Fruit fly (Drosophila melanogaster): Measurements from ENCODE around the gene C3G.
A peak's percentile ranks its signal among the peaks of the same experiment; 100 is the strongest.

Gene C3G

DNA sequence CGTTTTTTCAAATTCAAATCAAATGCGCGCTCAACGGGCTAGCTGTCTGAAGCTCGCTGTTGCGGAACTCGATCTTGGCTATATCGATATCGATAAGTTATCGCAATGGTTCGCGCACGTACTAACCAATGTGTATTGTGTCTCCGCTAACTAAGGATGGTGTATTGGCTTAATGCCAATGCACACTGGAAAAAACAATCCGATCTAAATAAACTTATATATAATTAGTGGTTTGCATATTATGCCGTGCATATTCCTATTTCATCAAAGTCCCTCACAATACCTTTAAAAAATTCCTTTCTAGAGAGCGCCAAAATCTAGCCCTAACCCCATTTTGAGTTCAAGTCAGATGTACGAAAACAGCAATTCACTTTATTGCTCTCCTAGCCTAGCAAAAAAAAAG lies 62.2 kb downstream of the C3G start (continued):
- TF ChIP-seq CG11695 (GFP tag; IDR thresholded peaks at IDR 0.05) = peak; percentile 53; the same call in 2 of the 3 replicates
- peak; percentile 99 for TF ChIP-seq E2f2 (GFP tag; IDR thresholded peaks at IDR 0.05)
- peak; percentile 71 for TF ChIP-seq ato (GFP tag; IDR thresholded peaks at IDR 0.05; ENCODE audit: partially characterized antibody)
- peak; percentile 70 for TF ChIP-seq E2f1 (GFP tag; IDR thresholded peaks at IDR 0.05)
- TF ChIP-seq Fer2 (tag; optimal IDR thresholded peaks at IDR 0.05) = no peak
- TF ChIP-seq grn (GFP tag; optimal IDR thresholded peaks at IDR 0.05) = no peak
- TF ChIP-seq CG6654 (GFP tag; optimal IDR thresholded peaks at IDR 0.05) = no peak
- no peak for TF ChIP-seq ssp (GFP tag; IDR thresholded peaks at IDR 0.05)
- no peak for TF ChIP-seq CG5953 (GFP tag; IDR thresholded peaks at IDR 0.05)
- no peak for TF ChIP-seq CG7745 (tag; optimal IDR thresholded peaks at IDR 0.05)
- TF ChIP-seq Atf-2 (GFP tag; optimal IDR thresholded peaks at IDR 0.05) = no peak
- TF ChIP-seq CG34422 (GFP tag; IDR thresholded peaks at IDR 0.05) = peak; percentile 50; the same call in 1 of the 3 replicates
- TF ChIP-seq cas (GFP tag; IDR thresholded peaks at IDR 0.05) = 0 out of 2 replicates have a peak, but pooled peaks have one; percentile 34
- peak; percentile 71 for TF ChIP-seq ci (GFP tag; IDR thresholded peaks at IDR 0.05)
- no peak for TF ChIP-seq CG6175 (GFP tag; IDR thresholded peaks at IDR 0.05)
- TF ChIP-seq emc (GFP tag; optimal IDR thresholded peaks at IDR 0.05) = peak; percentile 21
- TF ChIP-seq ash1 (GFP tag; optimal IDR thresholded peaks at IDR 0.05) = no peak
- peak; percentile 43 for TF ChIP-seq Hsf (GFP tag; optimal IDR thresholded peaks at IDR 0.05)
- TF ChIP-seq tin (GFP tag; optimal IDR thresholded peaks at IDR 0.05) = peak; percentile 44
- TF ChIP-seq salm (tag; optimal IDR thresholded peaks at IDR 0.05) = no peak
- peak; percentile 9 for TF ChIP-seq CG4707 (GFP tag; optimal IDR thresholded peaks at IDR 0.05)
- peak; percentile 39 for TF ChIP-seq HHEX (GFP tag; optimal IDR thresholded peaks at IDR 0.05)
- no peak for TF ChIP-seq sc (optimal IDR thresholded peaks at IDR 0.05)
- no peak for TF ChIP-seq sc (GFP tag; optimal IDR thresholded peaks at IDR 0.05)
- TF ChIP-seq CG6765 (GFP tag; optimal IDR thresholded peaks at IDR 0.05) = no peak
- TF ChIP-seq CG13894 (tag; optimal IDR thresholded peaks at IDR 0.05) = peak; percentile 66
- TF ChIP-seq pzg (GFP tag; optimal IDR thresholded peaks at IDR 0.05) = peak; percentile 95
- no peak for TF ChIP-seq ro (GFP tag; IDR thresholded peaks at IDR 0.05)
- peak; percentile 8 for TF ChIP-seq Side (GFP tag; optimal IDR thresholded peaks at IDR 0.05)
- TF ChIP-seq Hand (GFP tag; optimal IDR thresholded peaks at IDR 0.05) = no peak
- peak; percentile 10 for TF ChIP-seq CG10979 (tag; optimal IDR thresholded peaks at IDR 0.05)
- TF ChIP-seq Dref (GFP tag; IDR thresholded peaks at IDR 0.05) = peak; percentile 99
- peak; percentile 7 for TF ChIP-seq BtbVII (GFP tag; optimal IDR thresholded peaks at IDR 0.05)
- TF ChIP-seq HLH4C (GFP tag; IDR thresholded peaks at IDR 0.05; ENCODE audit: partially characterized antibody) = peak; percentile 74
- peak; percentile 63 for TF ChIP-seq hbn (GFP tag; IDR thresholded peaks at IDR 0.05; ENCODE audit: partially characterized antibody)
- TF ChIP-seq Opbp (GFP tag; IDR thresholded peaks at IDR 0.05; ENCODE audit: partially characterized antibody) = peak; percentile 84
- no peak for TF ChIP-seq nom (GFP tag; optimal IDR thresholded peaks at IDR 0.05)
- TF ChIP-seq row (GFP tag; IDR thresholded peaks at IDR 0.05) = peak; percentile 73
- TF ChIP-seq CG31388 (GFP tag; optimal IDR thresholded peaks at IDR 0.05) = no peak
- TF ChIP-seq otp (GFP tag; IDR thresholded peaks at IDR 0.05) = peak; percentile 55; the same call in 2 of the 3 replicates
- TF ChIP-seq ewg (GFP tag; optimal IDR thresholded peaks at IDR 0.05) = peak; percentile 54
- TF ChIP-seq pho (GFP tag; optimal IDR thresholded peaks at IDR 0.05) = peak; percentile 36
- peak; percentile 56 for TF ChIP-seq CG2712 (tag; optimal IDR thresholded peaks at IDR 0.05)
- no peak for TF ChIP-seq CG33557 (GFP tag; optimal IDR thresholded peaks at IDR 0.05)
- no peak for TF ChIP-seq gcm (GFP tag; optimal IDR thresholded peaks at IDR 0.05)
- 0 out of 2 replicates have a peak, but pooled peaks have one; percentile 13 for TF ChIP-seq Rx (GFP tag; IDR thresholded peaks at IDR 0.05)
- TF ChIP-seq dpn (GFP tag; optimal IDR thresholded peaks at IDR 0.05) = peak; percentile 45 to 65
- TF ChIP-seq CG30020 (tag; optimal IDR thresholded peaks at IDR 0.05) = peak; percentile 0
- TF ChIP-seq CG3065 (GFP tag; optimal IDR thresholded peaks at IDR 0.05) = no peak
- peak; percentile 63; the same call in 1 of the 2 replicates for TF ChIP-seq nerfin-2 (GFP tag; IDR thresholded peaks at IDR 0.05; ENCODE audit: partially characterized antibody)
- peak; percentile 18 for TF ChIP-seq CG16863 (GFP tag; optimal IDR thresholded peaks at IDR 0.05)

Measured in whole organism, embryonic.